Fruit fly (Drosophila melanogaster) whole organism, embryonic: ENCODE measurements around the gene CG31639.

ENCODE experiments used
- CG10654 ChIP-seq: fragments of 200-800 bp; sonication (Bioruptor generic); optimal IDR thresholded peaks from 2 replicates; lab custom pipeline; 2016; ENCODE audit warnings: missing biosample characterization, missing genetic modification characterization
- CG10959 ChIP-seq: fragments of 200-800 bp; sonication (Bioruptor generic); IDR thresholded peaks from 2 replicates; pipeline ENCODE4 v1.3.6; 2022; ENCODE audit warnings: missing biosample characterization, missing genetic modification characterization
- CG2120 ChIP-seq: fragments of 200-800 bp; sonication (Bioruptor generic); optimal IDR thresholded peaks from 3 replicates; lab custom pipeline; 2016; ENCODE audit warnings: missing biosample characterization, missing genetic modification characterization
- CG8765 ChIP-seq: fragments of 200-800 bp; sonication (Bioruptor generic); IDR thresholded peaks from 2 replicates; pipeline ENCODE4 v1.3.6; 2022; ENCODE audit warnings: missing biosample characterization, missing genetic modification characterization
- Sox100B ChIP-seq: fragments of 200-800 bp; sonication (Bioruptor generic); optimal IDR thresholded peaks from 3 replicates; lab custom pipeline; 2018; ENCODE audit warnings: missing biosample characterization, mild to moderate bottlenecking, missing genetic modification characterization
- ase ChIP-seq: fragments of 200-800 bp; sonication (Bioruptor generic); IDR thresholded peaks from 3 replicates; pipeline ENCODE4 v1.3.6; 2022; ENCODE audit warnings: missing biosample characterization, missing genetic modification characterization
- grn ChIP-seq: fragments of 200-800 bp; sonication (Bioruptor generic); optimal IDR thresholded peaks from 3 replicates; lab custom pipeline; 2017; ENCODE audit warnings: missing biosample characterization, missing genetic modification characterization
- odd ChIP-seq: fragments of 200-800 bp; sonication (Bioruptor generic); optimal IDR thresholded peaks from 2 replicates; lab custom pipeline; 2017; ENCODE audit warnings: missing biosample characterization, mild to moderate bottlenecking, missing genetic modification characterization
- pnt ChIP-seq: fragments of 200-800 bp; sonication (Bioruptor generic); optimal IDR thresholded peaks from 3 replicates; lab custom pipeline; 2016; ENCODE audit warnings: missing biosample characterization, missing genetic modification characterization
- ro ChIP-seq: fragments of 200-800 bp; sonication (Bioruptor generic); IDR thresholded peaks from 2 replicates; pipeline ENCODE4 v1.3.6; 2022; ENCODE audit warnings: missing biosample characterization, missing genetic modification characterization
- zf30C ChIP-seq: fragments of 200-800 bp; sonication (Bioruptor generic); optimal IDR thresholded peaks from 3 replicates; lab custom pipeline; 2018; ENCODE audit warnings: missing biosample characterization, mild to moderate bottlenecking, missing genetic modification characterization

dm6 chr2L:6201469-6201868 is 46.5 kb upstream of the CG31639 start:
- no peak for TF ChIP-seq Sox100B (GFP tag; lab: Kevin White, UChicago)
- no peak for TF ChIP-seq CG8765 (GFP tag; lab: Robert Waterston, UW)
- no peak for TF ChIP-seq pnt (GFP tag; lab: Kevin White, UChicago)
- no peak for TF ChIP-seq grn (GFP tag; lab: Kevin White, UChicago)
- no peak for TF ChIP-seq CG2120 (GFP tag; lab: Kevin White, UChicago)
- TF ChIP-seq CG10959 (GFP tag; lab: Robert Waterston, UW): no peak
- TF ChIP-seq zf30C (GFP tag; lab: Kevin White, UChicago): no peak
- no peak for TF ChIP-seq ro (GFP tag; lab: Robert Waterston, UW)
- no peak for TF ChIP-seq odd (GFP tag; lab: Kevin White, UChicago)
- TF ChIP-seq CG10654 (GFP tag; lab: Kevin White, UChicago): no peak
- TF ChIP-seq ase: no peak
